Worm (Caenorhabditis elegans): ENCODE measurements around the gene lbp-2.

- TF ChIP-seq unc-39 (tag; optimal IDR thresholded peaks at IDR 0.05) = no peak
- no peak for TF ChIP-seq C34F6.9 (tag; optimal IDR thresholded peaks at IDR 0.05)
- no peak for TF ChIP-seq unc-62 (GFP tag; optimal IDR thresholded peaks at IDR 0.05)
- TF ChIP-seq nhr-10 (tag; optimal IDR thresholded peaks at IDR 0.05) = no peak
- no peak for TF ChIP-seq unc-55 (GFP tag; optimal IDR thresholded peaks at IDR 0.05)
- no peak for TF ChIP-seq nhr-11 (tag; optimal IDR thresholded peaks at IDR 0.05)
- TF ChIP-seq Y55F3AM.14 (GFP tag; optimal IDR thresholded peaks at IDR 0.05) = no peak
- TF ChIP-seq aly-2 (tag; optimal IDR thresholded peaks at IDR 0.05) = no peak
- TF ChIP-seq egl-27 (tag; optimal IDR thresholded peaks at IDR 0.05) = no peak
- no peak for TF ChIP-seq ztf-4 (tag; optimal IDR thresholded peaks at IDR 0.05)
Observed at ce11 chrX:3300582-3300981, 40.2 kb downstream of the lbp-2 start.

All from whole organism, L2 larva.